Worm (Caenorhabditis elegans): ENCODE measurements around the gene ZK1240.8.
"Not testable (repeated sequence)": the region's sequence is repeated elsewhere in the genome, so short reads cannot be mapped to it uniquely, and the experiment has no call there.

The ZK1240.8 gene

ce11 chrII:2295817-2296315 is 33.0 kb downstream of the ZK1240.8 start, which contains the start of gene fbxc-25:
fbxc-25 (minus strand) TSS chrII:2296265.
- TF ChIP-seq unc-62 (GFP tag; optimal IDR thresholded peaks at IDR 0.05), result no peak

ce11 chrII:2292549-2292948 is 36.3 kb downstream of the ZK1240.8 start:
- no peak for TF ChIP-seq unc-62 (GFP tag; optimal IDR thresholded peaks at IDR 0.05)

- TF ChIP-seq unc-62 (GFP tag; optimal IDR thresholded peaks at IDR 0.05), result no peak
These were observed 36.8 kb downstream of the ZK1240.8 start, which contains the start of gene K09F6.7 for ce11 chrII:2292027-2292426. K09F6.7 (minus strand) TSS chrII:2292127.

ce11 chrII:2289441-2289840 is 39.4 kb downstream of the ZK1240.8 start:
- TF ChIP-seq unc-62 (GFP tag; optimal IDR thresholded peaks at IDR 0.05), result no peak

- TF ChIP-seq unc-62 (GFP tag; optimal IDR thresholded peaks at IDR 0.05), result no peak
These were observed 40.1 kb downstream of the ZK1240.8 start, which contains the start of the genes K09F6.10 and K09F6.13 for ce11 chrII:2288798-2289197. K09F6.10 (minus strand) TSS chrII:2288883. K09F6.13 (plus strand) TSS chrII:2289114.

ce11 chrII:2284703-2285102 is 44.2 kb downstream of the ZK1240.8 start:
- TF ChIP-seq unc-62 (GFP tag; optimal IDR thresholded peaks at IDR 0.05), result no peak

- not testable (repeated sequence) for TF ChIP-seq unc-62 (GFP tag; optimal IDR thresholded peaks at IDR 0.05)
These were observed 46.3 kb downstream of the ZK1240.8 start, which contains the start of gene K09F6.9 for ce11 chrII:2282599-2282998. K09F6.9 (minus strand) TSS chrII:2282699.

ce11 chrII:2279839-2280238 is 49.0 kb downstream of the ZK1240.8 start, which contains the start of gene K09F6.11:
K09F6.11 (plus strand) TSS chrII:2280139.
- TF ChIP-seq unc-62 (GFP tag; optimal IDR thresholded peaks at IDR 0.05), result no peak

ce11 chrII:2279263-2279662 is 49.6 kb downstream of the ZK1240.8 start, which contains the start of gene K09F6.6:
K09F6.6 (minus strand) TSS chrII:2279305.
- no peak for TF ChIP-seq unc-62 (GFP tag; optimal IDR thresholded peaks at IDR 0.05)

- TF ChIP-seq unc-62 (GFP tag; optimal IDR thresholded peaks at IDR 0.05), result no peak
These were observed 51.4 kb downstream of the ZK1240.8 start, which contains the start of gene K09F6.15 for ce11 chrII:2277418-2277817. K09F6.15 (minus strand) TSS chrII:2277518.
